Worm (Caenorhabditis elegans): ENCODE data around the gene ahsa-1.

DNA sequence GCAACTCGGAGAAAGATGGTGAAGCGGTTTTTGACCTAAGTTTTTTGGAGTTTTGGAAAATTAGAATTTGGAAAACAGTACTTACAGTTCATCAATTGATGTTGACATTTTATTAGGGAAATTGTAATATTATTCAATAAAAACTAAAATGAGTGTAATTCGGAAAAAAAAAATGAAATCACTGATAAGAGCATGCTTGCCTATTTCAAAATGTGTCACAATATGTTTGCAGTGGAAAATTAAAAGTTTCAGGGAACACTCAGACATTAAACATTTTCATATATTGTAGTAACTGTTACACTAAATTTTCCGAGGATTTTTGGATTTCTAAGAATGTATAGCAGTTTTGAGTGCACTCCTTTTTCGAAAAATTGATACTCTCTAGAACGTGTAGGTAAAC lies 32.8 kb downstream of the ahsa-1 start, which contains the start of the genes fbxa-82 and C25D7.5:
- TF ChIP-seq snpc-4 (tag; optimal IDR thresholded peaks at IDR 0.05) (no peak), pha-4 (tag; optimal IDR thresholded peaks at IDR 0.05) (no peak), mep-1 (tag; optimal IDR thresholded peaks at IDR 0.05) (no peak), blmp-1 (tag; optimal IDR thresholded peaks at IDR 0.05) (no peak), ham-2 (GFP tag; optimal IDR thresholded peaks at IDR 0.05) (no peak), nhr-28 (tag; optimal IDR thresholded peaks at IDR 0.05) (no peak), sem-2 (GFP tag; optimal IDR thresholded peaks at IDR 0.05) (no peak), ceh-39 (tag; optimal IDR thresholded peaks at IDR 0.05) (no peak), elt-1 (tag; optimal IDR thresholded peaks at IDR 0.05; ENCODE audit: borderline replicate concordance, insufficient read depth) (no peak)
